Fruit fly (Drosophila melanogaster) whole organism, embryonic: Measurements from ENCODE around the gene CG16756.

Source experiments
- Aef1 ChIP-seq: fragments of 200-800 bp; sonication (Bioruptor generic); IDR thresholded peaks from 3 replicates; pipeline ENCODE4 v1.3.6; 2022; ENCODE audit warnings: missing biosample characterization, missing genetic modification characterization
- Blimp-1 ChIP-seq: fragments of 200-800 bp; sonication (Bioruptor generic); optimal IDR thresholded peaks from 3 replicates; lab custom pipeline; 2018; ENCODE audit warnings: missing biosample characterization, missing genetic modification characterization, mild to moderate bottlenecking, moderate library complexity, missing genetic modification reagents
- CG10431 ChIP-seq: fragments of 200-800 bp; sonication (Bioruptor generic); optimal IDR thresholded peaks from 3 replicates; lab custom pipeline; 2018; ENCODE audit warnings: missing biosample characterization, mild to moderate bottlenecking, missing genetic modification characterization
- CG10565 ChIP-seq: fragments of 200-800 bp; sonication (Bioruptor generic); optimal IDR thresholded peaks from 3 replicates; lab custom pipeline; 2016; ENCODE audit warnings: missing biosample characterization, mild to moderate bottlenecking, missing genetic modification characterization
- CG11504 ChIP-seq: fragments of 200-800 bp; sonication (Bioruptor generic); optimal IDR thresholded peaks from 3 replicates; lab custom pipeline; 2019; ENCODE audit warnings: missing biosample characterization, mild to moderate bottlenecking, missing genetic modification characterization, moderate library complexity
- CG12071 ChIP-seq: fragments of 200-800 bp; sonication (Bioruptor generic); optimal IDR thresholded peaks from 3 replicates; lab custom pipeline; 2018; ENCODE audit warnings: missing biosample characterization, mild to moderate bottlenecking, missing genetic modification characterization
- CG12299 ChIP-seq: fragments of 200-800 bp; sonication (Bioruptor generic); optimal IDR thresholded peaks from 2 replicates; lab custom pipeline; 2018; ENCODE audit warnings: missing biosample characterization, mild to moderate bottlenecking, missing genetic modification characterization
- CG12391 ChIP-seq: fragments of 200-800 bp; sonication (Bioruptor generic); optimal IDR thresholded peaks from 3 replicates; lab custom pipeline; 2018; ENCODE audit warnings: missing biosample characterization, mild to moderate bottlenecking, missing genetic modification characterization, moderate library complexity
- CG12744 ChIP-seq: fragments of 200-800 bp; sonication (Bioruptor generic); optimal IDR thresholded peaks from 2 replicates; lab custom pipeline; 2016; ENCODE audit warnings: missing biosample characterization, missing genetic modification characterization
- CG13296 ChIP-seq: fragments of 200-800 bp; sonication (Bioruptor generic); optimal IDR thresholded peaks from 3 replicates; lab custom pipeline; 2018; ENCODE audit warnings: missing biosample characterization, mild to moderate bottlenecking, missing genetic modification characterization
- CG13624 ChIP-seq: fragments of 200-800 bp; sonication (Bioruptor generic); optimal IDR thresholded peaks from 2 replicates; lab custom pipeline; 2016; ENCODE audit warnings: missing biosample characterization, missing genetic modification characterization
- CG15011 ChIP-seq: fragments of 200-800 bp; sonication (Bioruptor generic); optimal IDR thresholded peaks from 3 replicates; lab custom pipeline; 2018; ENCODE audit warnings: missing biosample characterization, mild to moderate bottlenecking, missing genetic modification characterization
- CG15601 ChIP-seq: fragments of 200-800 bp; sonication (Bioruptor generic); optimal IDR thresholded peaks from 3 replicates; lab custom pipeline; 2019; ENCODE audit warnings: missing biosample characterization, mild to moderate bottlenecking, missing genetic modification characterization, moderate library complexity
- CG2202 ChIP-seq: fragments of 200-800 bp; sonication (Bioruptor generic); optimal IDR thresholded peaks from 2 replicates; lab custom pipeline; 2018; ENCODE audit warnings: missing biosample characterization, mild to moderate bottlenecking, missing genetic modification characterization
- CG2889 ChIP-seq: fragments of 200-800 bp; sonication (Bioruptor generic); IDR thresholded peaks from 3 replicates; pipeline ENCODE4 v1.3.6; 2022; ENCODE audit warnings: missing biosample characterization, missing genetic modification characterization
- CG33557 ChIP-seq: fragments of 200-800 bp; sonication (Bioruptor generic); optimal IDR thresholded peaks from 2 replicates; lab custom pipeline; 2019; ENCODE audit warnings: missing biosample characterization, mild to moderate bottlenecking, missing genetic modification characterization, moderate library complexity
- CG43689 ChIP-seq: fragments of 200-800 bp; sonication (Bioruptor generic); IDR thresholded peaks from 2 replicates; pipeline ENCODE4 v1.3.6; 2022; ENCODE audit warnings: missing biosample characterization, missing genetic modification characterization
- CG4707 ChIP-seq: fragments of 200-800 bp; sonication (Bioruptor generic); optimal IDR thresholded peaks from 2 replicates; lab custom pipeline; 2018; ENCODE audit warnings: missing biosample characterization, mild to moderate bottlenecking, missing genetic modification characterization, moderate library complexity
- CG6791 ChIP-seq: fragments of 200-800 bp; sonication (Bioruptor generic); IDR thresholded peaks from 3 replicates; pipeline ENCODE4 v1.3.6; 2022; ENCODE audit warnings: missing biosample characterization, missing genetic modification characterization; ENCODE audit not compliant: partially characterized antibody
- CG7357 ChIP-seq: fragments of 200-800 bp; sonication (Bioruptor generic); IDR thresholded peaks from 3 replicates; pipeline ENCODE4 v1.3.6; 2022; ENCODE audit warnings: missing biosample characterization, missing genetic modification characterization
- CG8388 ChIP-seq: fragments of 200-800 bp; sonication (Bioruptor generic); optimal IDR thresholded peaks from 2 replicates; lab custom pipeline; 2019; ENCODE audit warnings: missing biosample characterization, mild to moderate bottlenecking, missing genetic modification characterization, moderate library complexity
- E2f1 ChIP-seq: fragments of 200-800 bp; sonication (Bioruptor generic); IDR thresholded peaks from 2 replicates; pipeline ENCODE4 v1.3.6; 2022; ENCODE audit warnings: missing biosample characterization, missing genetic modification characterization
- Hr39 ChIP-seq: fragments of >200 bp; optimal IDR thresholded peaks from 2 replicates; lab custom pipeline; 2017
- MBD-R2 ChIP-seq: fragments of 200-800 bp; sonication (Bioruptor generic); IDR thresholded peaks from 2 replicates; pipeline ENCODE4 v1.3.6; 2022; ENCODE audit warnings: missing biosample characterization, missing genetic modification characterization
- Mad ChIP-seq: fragments of 200-800 bp; sonication (Bioruptor generic); optimal IDR thresholded peaks from 2 replicates; lab custom pipeline; 2016; ENCODE audit warnings: missing biosample characterization, missing genetic modification characterization
- NC2β ChIP-seq: fragments of 200-800 bp; sonication (Bioruptor generic); optimal IDR thresholded peaks from 2 replicates; lab custom pipeline; 2016; ENCODE audit warnings: missing biosample characterization, missing genetic modification characterization
- Pdp1 ChIP-seq, 2 experiments: fragments of 200-800 bp; sonication (Bioruptor generic); optimal IDR thresholded peaks; 3 replicates each; lab custom pipeline; 2016; ENCODE audit warnings: missing biosample characterization in 2 of 2, missing genetic modification characterization in 2 of 2, mild to moderate bottlenecking in 1 of 2, moderate library complexity in 1 of 2
- Poxn ChIP-seq: fragments of 200-800 bp; sonication (Bioruptor generic); IDR thresholded peaks from 2 replicates; pipeline ENCODE4 v1.3.6; 2022; ENCODE audit warnings: missing biosample characterization, missing genetic modification characterization
- Ravus ChIP-seq: fragments of 200-800 bp; sonication (Bioruptor generic); IDR thresholded peaks from 2 replicates; pipeline ENCODE4 v1.3.6; 2022; ENCODE audit warnings: missing biosample characterization, missing genetic modification characterization
- Sox102F ChIP-seq: fragments of 200-800 bp; sonication (Bioruptor generic); optimal IDR thresholded peaks from 2 replicates; lab custom pipeline; 2018; ENCODE audit warnings: missing biosample characterization, mild to moderate bottlenecking, missing genetic modification characterization, moderate library complexity
- ara ChIP-seq: fragments of 200-800 bp; sonication (Bioruptor generic); IDR thresholded peaks from 2 replicates; pipeline ENCODE4 v1.3.6; 2022; ENCODE audit warnings: missing biosample characterization, missing genetic modification characterization
- chn ChIP-seq: fragments of 200-800 bp; sonication (Bioruptor generic); optimal IDR thresholded peaks from 2 replicates; lab custom pipeline; 2016; ENCODE audit warnings: missing biosample characterization, missing genetic modification characterization
- cwo ChIP-seq: fragments of 200-800 bp; sonication (Bioruptor generic); optimal IDR thresholded peaks from 3 replicates; lab custom pipeline; 2017; ENCODE audit warnings: missing biosample characterization, missing genetic modification characterization, mild to moderate bottlenecking, moderate library complexity, missing genetic modification reagents
- disco-r ChIP-seq: fragments of 200-800 bp; sonication (Bioruptor generic); optimal IDR thresholded peaks from 2 replicates; lab custom pipeline; 2016; ENCODE audit warnings: missing biosample characterization, missing genetic modification characterization
- ems ChIP-seq: fragments of 200-800 bp; sonication (Bioruptor generic); optimal IDR thresholded peaks from 3 replicates; lab custom pipeline; 2016; ENCODE audit warnings: missing biosample characterization, missing genetic modification characterization
- esg ChIP-seq: fragments of 200-800 bp; sonication (Bioruptor generic); conservative IDR thresholded peaks from 2 replicates; pipeline ENCODE4 v1.3.6; 2022; ENCODE audit warnings: missing biosample characterization, missing genetic modification characterization
- fu2 ChIP-seq: fragments of 200-800 bp; sonication (Bioruptor generic); optimal IDR thresholded peaks from 2 replicates; lab custom pipeline; 2016; ENCODE audit warnings: missing biosample characterization, missing genetic modification characterization
- lbe ChIP-seq: fragments of 200-800 bp; sonication (Bioruptor generic); optimal IDR thresholded peaks from 2 replicates; lab custom pipeline; 2016; ENCODE audit warnings: missing biosample characterization, mild to moderate bottlenecking, missing genetic modification characterization
- mam ChIP-seq: fragments of 200-800 bp; sonication (Bioruptor generic); optimal IDR thresholded peaks from 3 replicates; lab custom pipeline; 2016; ENCODE audit warnings: missing biosample characterization, missing genetic modification characterization
- oc ChIP-seq: fragments of 200-800 bp; sonication (Bioruptor generic); optimal IDR thresholded peaks from 2 replicates; lab custom pipeline; 2018; ENCODE audit warnings: missing biosample characterization, mild to moderate bottlenecking, missing genetic modification characterization, moderate library complexity
- org-1 ChIP-seq: fragments of 200-800 bp; sonication (Bioruptor generic); optimal IDR thresholded peaks from 2 replicates; lab custom pipeline; 2017; ENCODE audit warnings: missing biosample characterization, missing genetic modification characterization
- pan ChIP-seq, 4 experiments: fragments of >200 bp in 3 of 4; fragments of 200-800 bp in 1 of 4; sonication (Bioruptor generic) in 1 of 4; optimal IDR thresholded peaks in 3 of 4; IDR thresholded peaks in 1 of 4; 2 replicates each; pipeline versions ENCODE4 v1.3.6 to Lab custom; 2017 to 2022; ENCODE audit warnings: missing biosample characterization in 2 of 4, missing genetic modification characterization in 2 of 4, mixed read lengths in 1 of 4
- pho ChIP-seq: fragments of 200-800 bp; sonication (Bioruptor generic); optimal IDR thresholded peaks from 2 replicates; lab custom pipeline; 2016; ENCODE audit warnings: missing biosample characterization, missing genetic modification characterization
- rib ChIP-seq: fragments of 200-800 bp; sonication (Bioruptor generic); IDR thresholded peaks from 2 replicates; pipeline ENCODE4 v1.3.6; 2022; ENCODE audit warnings: missing biosample characterization, missing genetic modification characterization
- run ChIP-seq: fragments of 200-800 bp; sonication (Bioruptor generic); optimal IDR thresholded peaks from 3 replicates; lab custom pipeline; 2018; ENCODE audit warnings: missing biosample characterization, mild to moderate bottlenecking, missing genetic modification characterization
- seq ChIP-seq: fragments of 200-800 bp; sonication (Bioruptor generic); IDR thresholded peaks from 2 replicates; pipeline ENCODE4 v1.3.6; 2022; ENCODE audit warnings: missing biosample characterization, missing genetic modification characterization
- sr ChIP-seq: fragments of 200-800 bp; sonication (Bioruptor generic); IDR thresholded peaks from 3 replicates; pipeline ENCODE4 v1.3.6; 2022; ENCODE audit warnings: missing biosample characterization, missing genetic modification characterization
- tna ChIP-seq: fragments of 200-800 bp; sonication (Bioruptor generic); IDR thresholded peaks from 2 replicates; pipeline ENCODE4 v1.3.6; 2022; ENCODE audit warnings: missing biosample characterization, missing genetic modification characterization; ENCODE audit not compliant: partially characterized antibody
- toy ChIP-seq: fragments of 200-800 bp; sonication (Bioruptor generic); IDR thresholded peaks from 2 replicates; pipeline ENCODE4 v1.3.6; 2022; ENCODE audit warnings: missing biosample characterization, missing genetic modification characterization
- tx ChIP-seq: fragments of 200-800 bp; sonication (Bioruptor generic); optimal IDR thresholded peaks from 2 replicates; lab custom pipeline; 2016; ENCODE audit warnings: missing biosample characterization, missing genetic modification characterization
- z ChIP-seq: fragments of 200-800 bp; sonication (Bioruptor generic); IDR thresholded peaks from 3 replicates; pipeline ENCODE4 v1.3.6; 2022; ENCODE audit warnings: missing biosample characterization, missing genetic modification characterization

CG16756 gene

DNA sequence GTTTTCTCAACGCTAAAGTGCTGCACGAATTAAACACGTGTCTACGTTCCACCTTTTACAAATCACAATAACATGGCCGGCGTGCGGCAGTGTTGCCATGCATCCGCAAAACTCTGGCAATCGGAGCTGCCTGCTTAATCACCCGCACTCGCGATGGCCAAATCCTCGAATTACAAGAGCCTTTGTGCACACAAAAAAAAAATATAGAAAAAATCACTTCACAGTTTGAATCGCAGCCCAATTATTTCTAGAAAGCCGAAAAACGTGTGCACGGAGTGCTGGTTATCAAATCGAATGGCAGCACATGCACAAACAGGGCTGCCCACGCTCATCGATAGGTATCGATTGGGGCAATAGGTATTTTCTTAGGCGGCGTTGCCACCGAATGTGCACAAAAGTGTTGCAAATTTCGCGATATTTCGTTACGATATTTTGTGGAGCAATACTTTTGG lies 6.7 kb upstream of the CG16756 start, which contains the start of gene spoon (continued):
- peak; percentile 42 for TF ChIP-seq fu2
- no peak for TF ChIP-seq ara (GFP tag; lab: Robert Waterston, UW)
- peak; percentile 42 for TF ChIP-seq MBD-R2 (GFP tag; lab: Robert Waterston, UW)
- peak; percentile 42; the same call in 1 of the 2 replicates for TF ChIP-seq rib (GFP tag; lab: Robert Waterston, UW)
- no peak for TF ChIP-seq CG10565 (GFP tag; lab: Kevin White, UChicago)
- TF ChIP-seq tx (GFP tag; lab: Kevin White, UChicago): peak; percentile 25
- no peak for TF ChIP-seq oc
- TF ChIP-seq CG13296 (GFP tag; lab: Kevin White, UChicago): no peak
- TF ChIP-seq CG12071 (GFP tag; lab: Kevin White, UChicago): no peak
- TF ChIP-seq org-1: no peak
- TF ChIP-seq seq (GFP tag; lab: Robert Waterston, UW): no peak
- peak; percentile 96 for TF ChIP-seq CG6791 (GFP tag; lab: Robert Waterston, UW)
- TF ChIP-seq CG43689: no peak
- peak; percentile 28 for TF ChIP-seq chn
- no peak for TF ChIP-seq CG15011 (GFP tag; lab: Kevin White, UChicago)
- TF ChIP-seq pan (optimal IDR thresholded peaks at IDR 0.05; lab: Kevin White, UChicago): no peak
- TF ChIP-seq pan (GFP tag; optimal IDR thresholded peaks at IDR 0.05 in 1 of 2, IDR thresholded peaks at IDR 0.05 in 1 of 2): peak in 1 of 2 experiments; percentile 7
- no peak for TF ChIP-seq toy (GFP tag; lab: Robert Waterston, UW)
- no peak for TF ChIP-seq disco-r (GFP tag; lab: Kevin White, UChicago)
- TF ChIP-seq pho (GFP tag; lab: Kevin White, UChicago): peak; percentile 65
- peak; percentile 86 for TF ChIP-seq tna (GFP tag; lab: Robert Waterston, UW)
- TF ChIP-seq Poxn: no peak
- TF ChIP-seq CG7357 (GFP tag; lab: Robert Waterston, UW): no peak
- no peak for TF ChIP-seq CG4707
- no peak for TF ChIP-seq NC2β (GFP tag; lab: Kevin White, UChicago)
- no peak for TF ChIP-seq E2f1 (GFP tag; lab: Robert Waterston, UW)
- TF ChIP-seq CG2889 (GFP tag; lab: Robert Waterston, UW): no peak
- peak; percentile 24; the same call in 1 of the 3 replicates for TF ChIP-seq Aef1 (GFP tag; lab: Robert Waterston, UW)
- TF ChIP-seq Hr39 (lab: Kevin White, UChicago): no peak
- TF ChIP-seq Pdp1 (GFP tag; optimal IDR thresholded peaks at IDR 0.05; lab: Kevin White, UChicago): peak; percentile 17 to 20
- no peak for TF ChIP-seq CG33557
- peak; percentile 41; the same call in 1 of the 3 replicates for TF ChIP-seq sr
- TF ChIP-seq mam (GFP tag; lab: Kevin White, UChicago): peak; percentile 67
- TF ChIP-seq CG8388: no peak
- TF ChIP-seq z (GFP tag; lab: Robert Waterston, UW): no peak
- no peak for TF ChIP-seq esg (GFP tag; lab: Robert Waterston, UW)
- no peak for TF ChIP-seq CG12744 (GFP tag; lab: Kevin White, UChicago)
- TF ChIP-seq Ravus (GFP tag; lab: Robert Waterston, UW): no peak
- no peak for TF ChIP-seq CG2202 (tag; lab: Kevin White, UChicago)
- TF ChIP-seq ems (GFP tag; lab: Kevin White, UChicago): no peak
- TF ChIP-seq CG12391 (tag; lab: Kevin White, UChicago): no peak
- TF ChIP-seq CG12299: no peak
- peak; percentile 84 for TF ChIP-seq cwo
- no peak for TF ChIP-seq Blimp-1 (GFP tag; lab: Kevin White, UChicago)
- TF ChIP-seq Mad (GFP tag; lab: Kevin White, UChicago): no peak
- no peak for TF ChIP-seq Sox102F
- no peak for TF ChIP-seq lbe
- TF ChIP-seq CG10431: no peak
- TF ChIP-seq run (tag; lab: Kevin White, UChicago): no peak
- TF ChIP-seq CG15601 (tag; lab: Kevin White, UChicago): no peak
- peak; percentile 33 for TF ChIP-seq CG13624 (GFP tag; lab: Kevin White, UChicago)
- no peak for TF ChIP-seq CG11504 (tag; lab: Kevin White, UChicago)
